Fruit fly (Drosophila melanogaster): Measurements from ENCODE around the gene CG34299.

dm6 chr3R:30250496-30250978 is 1.2 kb downstream of the CG34299 start, which contains the start of gene CG9682:
- TF ChIP-seq h (optimal IDR thresholded peaks at IDR 0.05) (no peak), insv (optimal IDR thresholded peaks at IDR 0.05) (no peak), Myc (optimal IDR thresholded peaks at IDR 0.05) (no peak), psq (optimal IDR thresholded peaks at IDR 0.05) (no peak)

Measured in Kc167 (cell line).